Worm (Caenorhabditis elegans) whole organism, L1 larva: Measurements from ENCODE around the gene dpy-27.
"Not testable (repeated sequence)": the region's sequence is repeated elsewhere in the genome, so short reads cannot be mapped to it uniquely, and the experiment has no call there.

Experiments used
- efl-3 ChIP-seq: fragments of 200-800 bp; sonication (Bioruptor generic); optimal IDR thresholded peaks from 2 replicates; lab custom pipeline; 2018; ENCODE audit warnings: mild to moderate bottlenecking, missing genetic modification characterization, missing compliant biosample characterization
- elt-3 ChIP-seq, 6 experiments: fragments of 150-350 bp in 1 of 6; sonication (generic microtip); optimal IDR thresholded peaks; 2 replicates each; lab custom pipeline; 2017 to 2018; ENCODE audit warnings: missing biosample characterization in 6 of 6, missing genetic modification characterization in 6 of 6, inconsistent platforms in 1 of 6
- fkh-8 ChIP-seq: sonication (generic microtip); optimal IDR thresholded peaks from 2 replicates; lab custom pipeline; 2016; ENCODE audit warnings: mild to moderate bottlenecking, missing genetic modification characterization, missing compliant biosample characterization
- fos-1 ChIP-seq: fragments of 150-350 bp; optimal IDR thresholded peaks from 2 replicates; lab custom pipeline; 2014; ENCODE audit warnings: missing biosample characterization, missing genetic modification characterization
- jun-1 ChIP-seq: fragments of 150-350 bp; optimal IDR thresholded peaks from 2 replicates; lab custom pipeline; 2014; ENCODE audit warnings: missing biosample characterization, missing genetic modification reagents, missing genetic modification characterization
- lin-13 ChIP-seq: fragments of 150-350 bp; optimal IDR thresholded peaks from 2 replicates; lab custom pipeline; 2014; ENCODE audit warnings: missing biosample characterization, missing genetic modification reagents, missing genetic modification characterization
- lin-39 ChIP-seq: fragments of 150-350 bp; optimal IDR thresholded peaks from 2 replicates; lab custom pipeline; 2014; ENCODE audit warnings: missing biosample characterization, missing genetic modification reagents, missing genetic modification characterization
- nhr-28 ChIP-seq: fragments of 150-350 bp; optimal IDR thresholded peaks from 2 replicates; lab custom pipeline; 2014; ENCODE audit warnings: missing biosample characterization, missing genetic modification characterization
- skn-1 ChIP-seq: fragments of 150-350 bp; optimal IDR thresholded peaks from 2 replicates; lab custom pipeline; 2014; ENCODE audit warnings: missing biosample characterization, missing genetic modification characterization
- sox-4 ChIP-seq: sonication (generic microtip); optimal IDR thresholded peaks from 2 replicates; lab custom pipeline; 2016; ENCODE audit warnings: missing genetic modification characterization, missing compliant biosample characterization
- unc-62 ChIP-seq: fragments of 150-350 bp; optimal IDR thresholded peaks from 2 replicates; lab custom pipeline; 2014; ENCODE audit warnings: missing biosample characterization, missing genetic modification reagents, missing genetic modification characterization
- ztf-4 ChIP-seq: fragments of 150-350 bp; optimal IDR thresholded peaks from 2 replicates; lab custom pipeline; 2014; ENCODE audit warnings: missing biosample characterization, missing genetic modification characterization

- not testable (repeated sequence) for TF ChIP-seq lin-13 (GFP tag; lab: Kevin White, UChicago); sox-4 (tag; lab: Kevin White, UChicago); elt-3 (tag; optimal IDR thresholded peaks at IDR 0.05; lab: Kevin White, UChicago); fkh-8 (tag; lab: Kevin White, UChicago); nhr-28; ztf-4 (tag; lab: Kevin White, UChicago); jun-1 (tag; lab: Kevin White, UChicago); lin-39 (tag; lab: Kevin White, UChicago); unc-62 (GFP tag; lab: Kevin White, UChicago); fos-1; skn-1 (tag; lab: Kevin White, UChicago); efl-3 (GFP tag; lab: Kevin White, UChicago)
These were observed 32.6 kb upstream of the dpy-27 start, which contains the start of gene cyp-25A4 for ce11 chrIII:3852030-3852579.
